Fruit fly (Drosophila melanogaster): Measurements from ENCODE around the gene CG8032.

CG8032 gene

dm6 chr3R:8659907-8660660 lies 3.8 kb upstream of the CG8032 start (continued):
- TF ChIP-seq klu (GFP tag; IDR thresholded peaks at IDR 0.05) (no peak), Nf-YA (GFP tag; IDR thresholded peaks at IDR 0.05) (no peak), CG12744 (GFP tag; optimal IDR thresholded peaks at IDR 0.05) (no peak), CG34422 (GFP tag; IDR thresholded peaks at IDR 0.05) (peak; percentile 55; the same call in 1 of the 3 replicates), CG2889 (GFP tag; IDR thresholded peaks at IDR 0.05) (no peak), CG2120 (GFP tag; optimal IDR thresholded peaks at IDR 0.05) (peak; percentile 42), zfh1 (GFP tag; IDR thresholded peaks at IDR 0.05) (no peak), yki (optimal IDR thresholded peaks at IDR 0.05) (no peak), gcm (GFP tag; optimal IDR thresholded peaks at IDR 0.05) (peak; percentile 21), slp2 (GFP tag; optimal IDR thresholded peaks at IDR 0.05) (peak; percentile 0), Bteb2 (GFP tag; optimal IDR thresholded peaks at IDR 0.05) (peak; percentile 38), CG14965 (GFP tag; optimal IDR thresholded peaks at IDR 0.05; ENCODE audit: borderline replicate concordance) (no peak), ci (GFP tag; IDR thresholded peaks at IDR 0.05) (peak; percentile 71; the same call in 1 of the 3 replicates), kah (GFP tag; optimal IDR thresholded peaks at IDR 0.05) (no peak), danr (GFP tag; IDR thresholded peaks at IDR 0.05) (no peak), luna (GFP tag; optimal IDR thresholded peaks at IDR 0.05) (peak; percentile 5), Sry-β (GFP tag; optimal IDR thresholded peaks at IDR 0.05) (no peak), ac (GFP tag; optimal IDR thresholded peaks at IDR 0.05) (no peak), Vsx1 (GFP tag; optimal IDR thresholded peaks at IDR 0.05) (no peak), CG6765 (GFP tag; optimal IDR thresholded peaks at IDR 0.05) (peak; percentile 48), CG13894 (tag; optimal IDR thresholded peaks at IDR 0.05) (peak; percentile 80), Fer2 (tag; optimal IDR thresholded peaks at IDR 0.05) (no peak), seq (GFP tag; IDR thresholded peaks at IDR 0.05) (no peak; the same call in 1 of the 2 replicates), CG4404 (GFP tag; IDR thresholded peaks at IDR 0.05) (no peak), CG14441 (GFP tag; IDR thresholded peaks at IDR 0.05) (no peak), CG31388 (GFP tag; optimal IDR thresholded peaks at IDR 0.05) (no peak), CG11696 (GFP tag; IDR thresholded peaks at IDR 0.05) (no peak), Jarid2 (GFP tag; optimal IDR thresholded peaks at IDR 0.05) (no peak), CG9817 (tag; optimal IDR thresholded peaks at IDR 0.05) (peak; percentile 48), slou (GFP tag; optimal IDR thresholded peaks at IDR 0.05) (peak; percentile 46), CG12659 (GFP tag; optimal IDR thresholded peaks at IDR 0.05) (peak; percentile 84), CG10979 (tag; optimal IDR thresholded peaks at IDR 0.05) (no peak), unc-4 (GFP tag; IDR thresholded peaks at IDR 0.05; ENCODE audit: partially characterized antibody) (peak; percentile 89), CG13424 (tag; optimal IDR thresholded peaks at IDR 0.05) (peak; percentile 46), Usf (GFP tag; optimal IDR thresholded peaks at IDR 0.05) (peak; percentile 19), Hsf (GFP tag; optimal IDR thresholded peaks at IDR 0.05) (peak; percentile 39), CG5953 (GFP tag; IDR thresholded peaks at IDR 0.05) (no peak), pho (GFP tag; optimal IDR thresholded peaks at IDR 0.05) (peak; percentile 72), CG11398 (GFP tag; optimal IDR thresholded peaks at IDR 0.05) (peak; percentile 4), da (GFP tag; optimal IDR thresholded peaks at IDR 0.05) (no peak), Meics (GFP tag; optimal IDR thresholded peaks at IDR 0.05) (peak; percentile 67), CG6175 (GFP tag; IDR thresholded peaks at IDR 0.05) (no peak), Tbp (GFP tag; optimal IDR thresholded peaks at IDR 0.05) (no peak), Poxn (GFP tag; IDR thresholded peaks at IDR 0.05) (no peak), her (GFP tag; optimal IDR thresholded peaks at IDR 0.05) (peak; percentile 67), z (GFP tag; IDR thresholded peaks at IDR 0.05) (no peak), dmrt11E (tag; optimal IDR thresholded peaks at IDR 0.05) (peak; percentile 37), ken (GFP tag; IDR thresholded peaks at IDR 0.05) (peak; percentile 77), jigr1 (GFP tag; IDR thresholded peaks at IDR 0.05) (no peak), grn (GFP tag; optimal IDR thresholded peaks at IDR 0.05) (no peak), dysf (GFP tag; IDR thresholded peaks at IDR 0.05) (peak; percentile 51; the same call in 2 of the 3 replicates)
